Fruit fly (Drosophila melanogaster): ENCODE measurements around the gene CG3108.
A peak's percentile ranks its signal among the peaks of the same experiment; 100 is the strongest.

CG3108 gene

DNA sequence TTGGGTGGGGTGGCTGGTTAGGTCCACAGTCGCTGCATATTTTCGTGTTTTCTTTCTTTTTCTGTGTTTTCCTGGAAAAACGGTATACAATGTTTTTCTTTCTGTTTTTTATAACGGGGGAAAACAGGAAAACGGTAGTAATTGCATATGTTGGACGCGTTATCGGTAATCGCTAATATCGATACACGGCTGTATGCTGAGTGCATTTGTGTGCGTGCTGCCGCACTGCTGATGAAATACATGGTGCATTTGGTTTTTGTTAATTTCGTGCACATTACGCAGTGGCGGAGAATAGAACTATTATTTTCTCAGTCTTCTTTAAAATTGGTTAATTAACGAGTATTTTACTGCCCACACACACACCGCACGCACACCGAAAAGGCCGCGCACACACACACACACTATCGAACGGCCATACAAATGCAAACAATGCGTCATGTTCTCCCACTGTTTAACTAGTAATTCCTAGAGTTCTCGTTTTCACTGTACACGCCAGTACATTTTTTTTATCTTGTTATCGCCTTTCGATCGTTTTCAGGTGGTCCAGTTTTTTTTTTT is 17.9 kb downstream of the CG3108 start:
- TF ChIP-seq pad (GFP tag; optimal IDR thresholded peaks at IDR 0.05) = no peak
- no peak for TF ChIP-seq CG7045 (GFP tag; optimal IDR thresholded peaks at IDR 0.05)
- TF ChIP-seq cic (GFP tag; optimal IDR thresholded peaks at IDR 0.05) = no peak
- no peak for TF ChIP-seq Hr96 (GFP tag; optimal IDR thresholded peaks at IDR 0.05)
- TF ChIP-seq kay (GFP tag; ENCODE audit: borderline replicate concordance) = no peak
- TF ChIP-seq CG5204 (GFP tag; optimal IDR thresholded peaks at IDR 0.05) = no peak
- no peak for TF ChIP-seq CG14711 (tag; optimal IDR thresholded peaks at IDR 0.05)
- TF ChIP-seq Crg-1 (GFP tag; optimal IDR thresholded peaks at IDR 0.05) = no peak
- TF ChIP-seq Mnt (GFP tag; optimal IDR thresholded peaks at IDR 0.05) = no peak
- no peak for TF ChIP-seq CG33017 (tag; optimal IDR thresholded peaks at IDR 0.05)
- TF ChIP-seq Clk (GFP tag; optimal IDR thresholded peaks at IDR 0.05) = no peak
- no peak for TF ChIP-seq CG12768 (GFP tag; optimal IDR thresholded peaks at IDR 0.05)
- TF ChIP-seq toe (GFP tag; optimal IDR thresholded peaks at IDR 0.05) = no peak
- TF ChIP-seq bab1 (GFP tag; optimal IDR thresholded peaks at IDR 0.05) = no peak
- no peak for TF ChIP-seq ovo (GFP tag; optimal IDR thresholded peaks at IDR 0.05)
- TF ChIP-seq CG11617 (GFP tag; optimal IDR thresholded peaks at IDR 0.05) = no peak
- TF ChIP-seq CG1620 (GFP tag; optimal IDR thresholded peaks at IDR 0.05) = no peak

- TF ChIP-seq CG1620 (GFP tag; optimal IDR thresholded peaks at IDR 0.05) = no peak
- TF ChIP-seq ovo (GFP tag; optimal IDR thresholded peaks at IDR 0.05) = no peak
- TF ChIP-seq pad (GFP tag; optimal IDR thresholded peaks at IDR 0.05) = no peak
- TF ChIP-seq kay (GFP tag; ENCODE audit: borderline replicate concordance) = no peak
- TF ChIP-seq CG14711 (tag; optimal IDR thresholded peaks at IDR 0.05) = no peak
- TF ChIP-seq CG7101 (tag; optimal IDR thresholded peaks at IDR 0.05) = no peak
- TF ChIP-seq CG7045 (GFP tag; optimal IDR thresholded peaks at IDR 0.05) = no peak
- no peak for TF ChIP-seq Clk (GFP tag; optimal IDR thresholded peaks at IDR 0.05)
- TF ChIP-seq cic (GFP tag; optimal IDR thresholded peaks at IDR 0.05) = no peak
- TF ChIP-seq Crg-1 (GFP tag; optimal IDR thresholded peaks at IDR 0.05) = no peak
- TF ChIP-seq CG33017 (tag; optimal IDR thresholded peaks at IDR 0.05) = no peak
- no peak for TF ChIP-seq CG5204 (GFP tag; optimal IDR thresholded peaks at IDR 0.05)
- TF ChIP-seq bab1 (GFP tag; optimal IDR thresholded peaks at IDR 0.05) = no peak
- TF ChIP-seq cnc (optimal IDR thresholded peaks at IDR 0.05) = no peak
- TF ChIP-seq Mnt (GFP tag; optimal IDR thresholded peaks at IDR 0.05) = no peak
- no peak for TF ChIP-seq tj (GFP tag; optimal IDR thresholded peaks at IDR 0.05)
- no peak for TF ChIP-seq toe (GFP tag; optimal IDR thresholded peaks at IDR 0.05)
- TF ChIP-seq CG12768 (GFP tag; optimal IDR thresholded peaks at IDR 0.05) = no peak
Measured at dm6 chrX:5756146-5756545, 25.3 kb downstream of the CG3108 start.

dm6 chrX:5754837-5755828 is 26.3 kb downstream of the CG3108 start, which contains the start of the genes lin-52 and CG15771:
Gene lin-52 (minus strand): TSS chrX:5754958.
Gene CG15771 (plus strand): TSS chrX:5755574.
- TF ChIP-seq CG7101 (tag; optimal IDR thresholded peaks at IDR 0.05) = peak; percentile 97
- peak; percentile 94 for TF ChIP-seq CG7045 (GFP tag; optimal IDR thresholded peaks at IDR 0.05)
- TF ChIP-seq kay (GFP tag; ENCODE audit: borderline replicate concordance) = peak; percentile 95
- TF ChIP-seq ovo (GFP tag; optimal IDR thresholded peaks at IDR 0.05) = peak; percentile 98
- TF ChIP-seq Crg-1 (GFP tag; optimal IDR thresholded peaks at IDR 0.05) = peak; percentile 87
- no peak for TF ChIP-seq cnc (optimal IDR thresholded peaks at IDR 0.05)
- peak; percentile 93 for TF ChIP-seq pad (GFP tag; optimal IDR thresholded peaks at IDR 0.05)
- TF ChIP-seq Clk (GFP tag; optimal IDR thresholded peaks at IDR 0.05) = peak; percentile 92
- peak; percentile 92 for TF ChIP-seq CG14711 (tag; optimal IDR thresholded peaks at IDR 0.05)
- TF ChIP-seq CG33017 (tag; optimal IDR thresholded peaks at IDR 0.05) = peak; percentile 93
- peak; percentile 92 for TF ChIP-seq CG1620 (GFP tag; optimal IDR thresholded peaks at IDR 0.05)
- TF ChIP-seq cic (GFP tag; optimal IDR thresholded peaks at IDR 0.05) = peak; percentile 89
- peak; percentile 85 for TF ChIP-seq toe (GFP tag; optimal IDR thresholded peaks at IDR 0.05)
- TF ChIP-seq bab1 (GFP tag; optimal IDR thresholded peaks at IDR 0.05) = peak; percentile 97
- peak; percentile 100 for TF ChIP-seq Mnt (GFP tag; optimal IDR thresholded peaks at IDR 0.05)
- peak; percentile 90 for TF ChIP-seq CG5204 (GFP tag; optimal IDR thresholded peaks at IDR 0.05)
- peak; percentile 93 for TF ChIP-seq tj (GFP tag; optimal IDR thresholded peaks at IDR 0.05)
- peak; percentile 95 for TF ChIP-seq CG12768 (GFP tag; optimal IDR thresholded peaks at IDR 0.05)
- peak; percentile 99 for TF ChIP-seq CG11617 (GFP tag; optimal IDR thresholded peaks at IDR 0.05)
- TF ChIP-seq Hr96 (GFP tag; optimal IDR thresholded peaks at IDR 0.05) = peak; percentile 91

dm6 chrX:5752838-5753237 is 28.6 kb downstream of the CG3108 start:
- TF ChIP-seq CG12768 (GFP tag; optimal IDR thresholded peaks at IDR 0.05) (no peak), toe (GFP tag; optimal IDR thresholded peaks at IDR 0.05) (no peak), bab1 (GFP tag; optimal IDR thresholded peaks at IDR 0.05) (no peak), CG7045 (GFP tag; optimal IDR thresholded peaks at IDR 0.05) (no peak), CG33017 (tag; optimal IDR thresholded peaks at IDR 0.05) (no peak), kay (GFP tag; ENCODE audit: borderline replicate concordance) (no peak)

dm6 chrX:5751949-5752348 is 29.5 kb downstream of the CG3108 start, which contains the start of gene CG15772:
Gene CG15772 (plus strand): TSS chrX:5752249.
- no peak for TF ChIP-seq bab1 (GFP tag; optimal IDR thresholded peaks at IDR 0.05)
- TF ChIP-seq cnc (optimal IDR thresholded peaks at IDR 0.05) = no peak
- TF ChIP-seq CG5204 (GFP tag; optimal IDR thresholded peaks at IDR 0.05) = no peak
- no peak for TF ChIP-seq toe (GFP tag; optimal IDR thresholded peaks at IDR 0.05)
- no peak for TF ChIP-seq CG7045 (GFP tag; optimal IDR thresholded peaks at IDR 0.05)
- peak; percentile 19 for TF ChIP-seq CG33017 (tag; optimal IDR thresholded peaks at IDR 0.05)
- TF ChIP-seq CG11617 (GFP tag; optimal IDR thresholded peaks at IDR 0.05) = peak; percentile 22
- peak; percentile 61 for TF ChIP-seq CG7101 (tag; optimal IDR thresholded peaks at IDR 0.05)
- no peak for TF ChIP-seq CG1620 (GFP tag; optimal IDR thresholded peaks at IDR 0.05)
- no peak for TF ChIP-seq Hr96 (GFP tag; optimal IDR thresholded peaks at IDR 0.05)
- no peak for TF ChIP-seq CG12768 (GFP tag; optimal IDR thresholded peaks at IDR 0.05)
- TF ChIP-seq pad (GFP tag; optimal IDR thresholded peaks at IDR 0.05) = no peak
- peak; percentile 21 for TF ChIP-seq tj (GFP tag; optimal IDR thresholded peaks at IDR 0.05)
- TF ChIP-seq ovo (GFP tag; optimal IDR thresholded peaks at IDR 0.05) = no peak
- no peak for TF ChIP-seq Mnt (GFP tag; optimal IDR thresholded peaks at IDR 0.05)
- peak; percentile 35 for TF ChIP-seq CG14711 (tag; optimal IDR thresholded peaks at IDR 0.05)
- TF ChIP-seq Crg-1 (GFP tag; optimal IDR thresholded peaks at IDR 0.05) = no peak
- TF ChIP-seq kay (GFP tag; ENCODE audit: borderline replicate concordance) = no peak
- TF ChIP-seq Clk (GFP tag; optimal IDR thresholded peaks at IDR 0.05) = no peak
- TF ChIP-seq cic (GFP tag; optimal IDR thresholded peaks at IDR 0.05) = no peak
